Worm (Caenorhabditis elegans): ENCODE measurements around the gene F47E1.1.

The F47E1.1 gene

ce11 chrX:9036237-9036636, 40.7 kb upstream of the F47E1.1 start:
- TF ChIP-seq elt-4 (tag; optimal IDR thresholded peaks at IDR 0.05), result no peak
- no peak for TF ChIP-seq C08G9.2 (tag; optimal IDR thresholded peaks at IDR 0.05)
- TF ChIP-seq gmeb-2 (tag; optimal IDR thresholded peaks at IDR 0.05), result no peak
- TF ChIP-seq ttx-3 (tag; optimal IDR thresholded peaks at IDR 0.05), result no peak
- no peak for TF ChIP-seq hlh-15 (tag; optimal IDR thresholded peaks at IDR 0.05)
- no peak for TF ChIP-seq syd-9 (tag; optimal IDR thresholded peaks at IDR 0.05)
- TF ChIP-seq pha-2 (tag; optimal IDR thresholded peaks at IDR 0.05), result no peak
- no peak for TF ChIP-seq nfya-1 (tag; optimal IDR thresholded peaks at IDR 0.05)
- no peak for TF ChIP-seq hlh-6 (tag; optimal IDR thresholded peaks at IDR 0.05)
- no peak for TF ChIP-seq eyg-1 (tag; optimal IDR thresholded peaks at IDR 0.05)
- TF ChIP-seq ceh-48 (tag; optimal IDR thresholded peaks at IDR 0.05), result no peak

- TF ChIP-seq C08G9.2 (tag; optimal IDR thresholded peaks at IDR 0.05) (no peak), mec-3 (tag; optimal IDR thresholded peaks at IDR 0.05; ENCODE audit: borderline replicate concordance) (no peak), rnt-1 (tag; optimal IDR thresholded peaks at IDR 0.05) (no peak), ama-1 (optimal IDR thresholded peaks at IDR 0.05) (no peak), Y22D7AL.16 (tag; optimal IDR thresholded peaks at IDR 0.05) (no peak), hlh-6 (tag; optimal IDR thresholded peaks at IDR 0.05) (no peak), odd-2 (tag; optimal IDR thresholded peaks at IDR 0.05) (no peak), sdc-2 (tag; optimal IDR thresholded peaks at IDR 0.05) (no peak), ceh-34 (tag; optimal IDR thresholded peaks at IDR 0.05) (no peak), ceh-48 (tag; optimal IDR thresholded peaks at IDR 0.05) (no peak), nhr-232 (tag; optimal IDR thresholded peaks at IDR 0.05) (no peak), npax-4 (tag; optimal IDR thresholded peaks at IDR 0.05) (no peak)
Measured at ce11 chrX:9045913-9046312, 31.1 kb upstream of the F47E1.1 start, which contains the start of gene prdm-14. Gene prdm-14 (plus strand): TSS chrX:9046213.

- TF ChIP-seq tbx-7 (tag; optimal IDR thresholded peaks at IDR 0.05) (no peak), syd-9 (tag; optimal IDR thresholded peaks at IDR 0.05) (no peak), pha-4 (tag; optimal IDR thresholded peaks at IDR 0.05) (no peak), ama-1 (optimal IDR thresholded peaks at IDR 0.05) (no peak), fkh-6 (tag; optimal IDR thresholded peaks at IDR 0.05) (no peak), pqm-1 (tag; optimal IDR thresholded peaks at IDR 0.05) (no peak), hlh-30 (tag; optimal IDR thresholded peaks at IDR 0.05; ENCODE audit: insufficient read depth) (no peak), ceh-30 (tag; optimal IDR thresholded peaks at IDR 0.05) (no peak)
Measured at ce11 chrX:9048657-9049056, 28.3 kb upstream of the F47E1.1 start, which contains the start of gene F47E1.20. Gene F47E1.20 (plus strand): TSS chrX:9048957.

ce11 chrX:9053426-9053825, 23.6 kb upstream of the F47E1.1 start:
- TF ChIP-seq che-1 (tag; optimal IDR thresholded peaks at IDR 0.05), result no peak
- TF ChIP-seq dve-1 (tag; optimal IDR thresholded peaks at IDR 0.05), result no peak
- no peak for TF ChIP-seq hlh-13 (GFP tag; optimal IDR thresholded peaks at IDR 0.05)
- TF ChIP-seq syd-9 (tag; optimal IDR thresholded peaks at IDR 0.05), result no peak
- no peak for TF ChIP-seq ama-1 (optimal IDR thresholded peaks at IDR 0.05)
- no peak for TF ChIP-seq pha-4 (tag; optimal IDR thresholded peaks at IDR 0.05)
- no peak for TF ChIP-seq ceh-34 (tag; optimal IDR thresholded peaks at IDR 0.05)
- TF ChIP-seq zip-5 (tag; optimal IDR thresholded peaks at IDR 0.05), result no peak
- TF ChIP-seq unc-86 (tag; optimal IDR thresholded peaks at IDR 0.05), result no peak
- TF ChIP-seq fkh-6 (tag; optimal IDR thresholded peaks at IDR 0.05), result no peak
- no peak for TF ChIP-seq ahr-1 (tag; optimal IDR thresholded peaks at IDR 0.05)
- no peak for TF ChIP-seq ceh-6 (GFP tag; optimal IDR thresholded peaks at IDR 0.05)
- TF ChIP-seq npax-4 (tag; optimal IDR thresholded peaks at IDR 0.05), result no peak
- TF ChIP-seq ceh-31 (tag; optimal IDR thresholded peaks at IDR 0.05), result no peak
- TF ChIP-seq ceh-2 (tag; optimal IDR thresholded peaks at IDR 0.05), result no peak
- no peak for TF ChIP-seq elt-4 (tag; optimal IDR thresholded peaks at IDR 0.05)
- no peak for TF ChIP-seq eyg-1 (tag; optimal IDR thresholded peaks at IDR 0.05)

ce11 chrX:9057352-9057751, 19.6 kb upstream of the F47E1.1 start, which contains the start of gene F47E1.2:
Gene F47E1.2 (plus strand): TSS chrX:9057652.
- no peak for TF ChIP-seq T23F11.4 (GFP tag; optimal IDR thresholded peaks at IDR 0.05)
- TF ChIP-seq unc-3 (GFP tag; conservative IDR thresholded peaks at IDR 0.05), result no peak
- no peak for TF ChIP-seq unc-3 (tag; optimal IDR thresholded peaks at IDR 0.05)
